Worm (Caenorhabditis elegans) whole organism, young adult: ENCODE results near the gene C47D12.2.

Experiments
- B0035.1 ChIP-seq: sonication (generic microtip); optimal IDR thresholded peaks from 2 replicates; lab custom pipeline; 2016; ENCODE audit warnings: missing genetic modification characterization, mild to moderate bottlenecking, missing compliant biosample characterization, missing genotype, missing genetic modification reagents
- B0261.1 ChIP-seq: sonication (generic microtip); optimal IDR thresholded peaks from 2 replicates; lab custom pipeline; 2016; ENCODE audit warnings: mild to moderate bottlenecking, missing genetic modification characterization, moderate library complexity, missing compliant biosample characterization
- C06A6.2 ChIP-seq: fragments of 200-800 bp; sonication (Bioruptor generic); conservative IDR thresholded peaks from 2 replicates; pipeline ENCODE4 v1.3.6; 2022; ENCODE audit warnings: missing genetic modification characterization, missing compliant biosample characterization
- D2030.7 ChIP-seq: fragments of 200-800 bp; sonication (Bioruptor generic); IDR thresholded peaks from 2 replicates; pipeline ENCODE4 v1.3.6; 2022; ENCODE audit warnings: missing genetic modification reagents, missing genetic modification characterization, missing compliant biosample characterization
- F33H1.4 ChIP-seq: fragments of 200-800 bp; sonication (Bioruptor generic); IDR thresholded peaks from 2 replicates; pipeline ENCODE4 v1.3.6; 2022; ENCODE audit warnings: missing genetic modification reagents, missing genetic modification characterization, missing compliant biosample characterization
- F49E8.2 ChIP-seq: sonication (generic microtip); optimal IDR thresholded peaks from 3 replicates; lab custom pipeline; 2017; ENCODE audit warnings: missing genetic modification characterization, mild to moderate bottlenecking, missing compliant biosample characterization, antibody characterized with exemption, moderate library complexity; ENCODE audit not compliant: insufficient read depth
- F57C9.4 ChIP-seq: sonication (generic microtip); optimal IDR thresholded peaks from 2 replicates; lab custom pipeline; 2017; ENCODE audit warnings: mild to moderate bottlenecking, missing genetic modification characterization, missing compliant biosample characterization
- attf-3 ChIP-seq: fragments of 200-800 bp; sonication (Bioruptor generic); conservative IDR thresholded peaks from 2 replicates; pipeline ENCODE4 v1.3.6; 2022; ENCODE audit warnings: missing genetic modification reagents, missing genetic modification characterization, missing compliant biosample characterization
- cebp-1 ChIP-seq, 2 experiments: fragments of 200-800 bp in 1 of 2; sonication (Bioruptor generic) in 1 of 2; sonication (generic microtip) in 1 of 2; IDR thresholded peaks in 1 of 2; optimal IDR thresholded peaks in 1 of 2; 2 replicates each; pipeline versions ENCODE4 v1.3.6 to Lab custom; 2017 to 2022; ENCODE audit warnings: missing compliant biosample characterization in 2 of 2, missing genetic modification characterization in 2 of 2, mild to moderate bottlenecking in 1 of 2, missing genetic modification reagents in 1 of 2, moderate library complexity in 1 of 2
- ceh-100 ChIP-seq: fragments of 200-800 bp; sonication (Bioruptor generic); IDR thresholded peaks from 2 replicates; pipeline ENCODE4 v1.3.6; 2022; ENCODE audit warnings: missing genetic modification reagents, missing genetic modification characterization, missing compliant biosample characterization
- ceh-58 ChIP-seq: fragments of 200-800 bp; sonication (Bioruptor generic); IDR thresholded peaks from 2 replicates; pipeline ENCODE4 v1.3.6; 2022; ENCODE audit warnings: missing genetic modification characterization, missing compliant biosample characterization
- chd-7 ChIP-seq: sonication (generic microtip); optimal IDR thresholded peaks from 2 replicates; lab custom pipeline; 2016; ENCODE audit warnings: mild to moderate bottlenecking, missing genetic modification characterization, moderate library complexity, missing compliant biosample characterization
- dox-1 ChIP-seq: fragments of 200-800 bp; sonication (Bioruptor generic); IDR thresholded peaks from 2 replicates; pipeline ENCODE4 v1.3.6; 2022; ENCODE audit warnings: missing genetic modification reagents, missing genetic modification characterization, missing compliant biosample characterization
- dpff-1 ChIP-seq: sonication (generic microtip); optimal IDR thresholded peaks from 2 replicates; lab custom pipeline; 2017; ENCODE audit warnings: mild to moderate bottlenecking, missing genetic modification characterization, missing compliant biosample characterization
- efl-1 ChIP-seq: fragments of 150-350 bp; optimal IDR thresholded peaks from 2 replicates; lab custom pipeline; 2014; ENCODE audit warnings: missing biosample characterization, missing genetic modification reagents, missing genetic modification characterization
- hlh-12 ChIP-seq: sonication (generic microtip); optimal IDR thresholded peaks from 2 replicates; lab custom pipeline; 2016; ENCODE audit warnings: missing genetic modification characterization, missing compliant biosample characterization
- hmg-1.2 ChIP-seq: fragments of 200-800 bp; sonication (Bioruptor generic); IDR thresholded peaks from 2 replicates; pipeline ENCODE4 v1.3.6; 2022; ENCODE audit warnings: missing genetic modification reagents, missing genetic modification characterization, missing compliant biosample characterization
- hmg-20 ChIP-seq: fragments of 200-800 bp; sonication (Bioruptor generic); IDR thresholded peaks from 2 replicates; pipeline ENCODE4 v1.3.6; 2022; ENCODE audit warnings: missing genetic modification reagents, missing genetic modification characterization, missing compliant biosample characterization
- lag-1 ChIP-seq: fragments of 200-800 bp; sonication (Bioruptor generic); IDR thresholded peaks from 2 replicates; pipeline ENCODE4 v1.3.6; 2022; ENCODE audit warnings: missing genetic modification reagents, missing genetic modification characterization, missing compliant biosample characterization
- lin-35 ChIP-seq, 3 experiments: fragments of 150-350 bp in 2 of 3; sonication (generic microtip) in 1 of 3; optimal IDR thresholded peaks; 2 replicates each; lab custom pipeline; 2014 to 2018; ENCODE audit warnings: missing biosample characterization in 3 of 3, missing genetic modification characterization in 3 of 3, missing genetic modification reagents in 3 of 3
- lsl-1 ChIP-seq: fragments of 200-800 bp; sonication (Bioruptor generic); optimal IDR thresholded peaks from 2 replicates; lab custom pipeline; 2018; ENCODE audit warnings: mild to moderate bottlenecking, missing genetic modification characterization, moderate library complexity, missing compliant biosample characterization
- madf-10 ChIP-seq: sonication (generic microtip); optimal IDR thresholded peaks from 2 replicates; lab custom pipeline; 2016; ENCODE audit warnings: mild to moderate bottlenecking, missing genetic modification characterization, missing compliant biosample characterization
- madf-6 ChIP-seq: fragments of 200-800 bp; sonication (Bioruptor generic); IDR thresholded peaks from 2 replicates; pipeline ENCODE4 v1.3.6; 2022; ENCODE audit warnings: missing genetic modification reagents, missing genetic modification characterization, missing compliant biosample characterization
- madf-8 ChIP-seq: fragments of 200-800 bp; sonication (Bioruptor generic); conservative IDR thresholded peaks from 2 replicates; pipeline ENCODE4 v1.3.6; 2022; ENCODE audit warnings: missing genetic modification reagents, missing genetic modification characterization, missing compliant biosample characterization
- mcd-1 ChIP-seq: fragments of 200-800 bp; sonication (Bioruptor generic); IDR thresholded peaks from 2 replicates; pipeline ENCODE4 v1.3.6; 2022; ENCODE audit warnings: missing genetic modification reagents, missing genetic modification characterization, missing compliant biosample characterization
- mel-28 ChIP-seq: sonication (generic microtip); optimal IDR thresholded peaks from 2 replicates; lab custom pipeline; 2016; ENCODE audit warnings: borderline replicate concordance, mild to moderate bottlenecking, missing genetic modification characterization, missing compliant biosample characterization
- nhr-27 ChIP-seq: fragments of 200-800 bp; sonication (Bioruptor generic); optimal IDR thresholded peaks from 2 replicates; lab custom pipeline; 2018; ENCODE audit warnings: mild to moderate bottlenecking, missing genetic modification characterization, moderate library complexity, missing compliant biosample characterization
- nhr-80 ChIP-seq: sonication (generic microtip); optimal IDR thresholded peaks from 2 replicates; lab custom pipeline; 2016; ENCODE audit warnings: missing genetic modification characterization, missing compliant biosample characterization
- pbrm-1 ChIP-seq: fragments of 200-800 bp; sonication (Bioruptor generic); IDR thresholded peaks from 2 replicates; pipeline ENCODE4 v1.3.6; 2022; ENCODE audit warnings: missing genetic modification reagents, missing genetic modification characterization, missing compliant biosample characterization
- pha-4 ChIP-seq: fragments of 150-350 bp; sonication (generic microtip); optimal IDR thresholded peaks from 2 replicates; lab custom pipeline; 2014; ENCODE audit warnings: missing biosample characterization, missing genetic modification reagents, missing genetic modification characterization
- sea-2 ChIP-seq: fragments of 200-800 bp; sonication (Bioruptor generic); IDR thresholded peaks from 2 replicates; pipeline ENCODE4 v1.3.6; 2022; ENCODE audit warnings: missing genetic modification characterization, missing compliant biosample characterization
- snpc-1.1 ChIP-seq: sonication (generic microtip); optimal IDR thresholded peaks from 2 replicates; lab custom pipeline; 2017; ENCODE audit warnings: missing genetic modification characterization, mild to moderate bottlenecking, missing compliant biosample characterization, antibody characterized with exemption, moderate library complexity, missing genotype, missing genetic modification reagents; ENCODE audit not compliant: insufficient read depth
- snpc-3.4 ChIP-seq: sonication (generic microtip); optimal IDR thresholded peaks from 2 replicates; lab custom pipeline; 2017; ENCODE audit warnings: missing genetic modification characterization, mild to moderate bottlenecking, missing compliant biosample characterization, antibody characterized with exemption, moderate library complexity, missing genotype, missing genetic modification reagents
- snpc-4 ChIP-seq, 5 experiments: fragments of 150-350 bp in 1 of 5; sonication (generic microtip) in 4 of 5; optimal IDR thresholded peaks; 2 replicates each; lab custom pipeline; 2014 to 2018; ENCODE audit warnings: missing genetic modification characterization in 5 of 5, missing biosample characterization in 3 of 5, antibody characterized with exemption in 2 of 5, mild to moderate bottlenecking in 2 of 5, missing compliant biosample characterization in 2 of 5, missing genotype in 2 of 5, moderate library complexity in 2 of 5, missing genetic modification reagents in 1 of 5
- somi-1 ChIP-seq: fragments of 200-800 bp; sonication (Bioruptor generic); optimal IDR thresholded peaks from 2 replicates; lab custom pipeline; 2018; ENCODE audit warnings: mild to moderate bottlenecking, missing genetic modification characterization, missing compliant biosample characterization
- sptf-2 ChIP-seq: fragments of 200-800 bp; sonication (Bioruptor generic); optimal IDR thresholded peaks from 2 replicates; lab custom pipeline; 2018; ENCODE audit warnings: mild to moderate bottlenecking, missing genetic modification characterization, missing compliant biosample characterization
- zfh-2 ChIP-seq: fragments of 200-800 bp; sonication (Bioruptor generic); conservative IDR thresholded peaks from 2 replicates; pipeline ENCODE4 v1.3.6; 2022; ENCODE audit warnings: missing genetic modification reagents, missing genetic modification characterization, missing compliant biosample characterization
- ztf-22 ChIP-seq: fragments of 200-800 bp; sonication (Bioruptor generic); optimal IDR thresholded peaks from 2 replicates; lab custom pipeline; 2018; ENCODE audit warnings: mild to moderate bottlenecking, missing genetic modification characterization, moderate library complexity, missing compliant biosample characterization
- ztf-25 ChIP-seq: fragments of 200-800 bp; sonication (Bioruptor generic); IDR thresholded peaks from 2 replicates; pipeline ENCODE4 v1.3.6; 2022; ENCODE audit warnings: missing genetic modification reagents, missing genetic modification characterization, missing compliant biosample characterization

C47D12.2 gene

ce11 chrII:11713569-11713968 is 37.5 kb downstream of the C47D12.2 start, which contains the start of gene F13D12.10:
Gene F13D12.10, plus strand, starts transcription at chrII:11713799.
- TF ChIP-seq attf-3 (GFP tag; lab: Robert Waterston, UW) (no peak), F49E8.2 (tag; lab: Kevin White, UChicago) (no peak), somi-1 (GFP tag; lab: Kevin White, UChicago) (peak; percentile 47), chd-7 (tag; lab: Kevin White, UChicago) (no peak), ceh-58 (GFP tag; lab: Robert Waterston, UW) (no peak), lag-1 (no peak), hmg-20 (GFP tag; lab: Robert Waterston, UW) (no peak), cebp-1 (GFP tag; IDR thresholded peaks at IDR 0.05; lab: Robert Waterston, UW) (no peak), cebp-1 (tag; optimal IDR thresholded peaks at IDR 0.05; lab: Kevin White, UChicago) (peak; percentile 6), sptf-2 (no peak), zfh-2 (GFP tag; lab: Robert Waterston, UW) (peak; percentile 75), dpff-1 (tag; lab: Kevin White, UChicago) (no peak)

DNA sequence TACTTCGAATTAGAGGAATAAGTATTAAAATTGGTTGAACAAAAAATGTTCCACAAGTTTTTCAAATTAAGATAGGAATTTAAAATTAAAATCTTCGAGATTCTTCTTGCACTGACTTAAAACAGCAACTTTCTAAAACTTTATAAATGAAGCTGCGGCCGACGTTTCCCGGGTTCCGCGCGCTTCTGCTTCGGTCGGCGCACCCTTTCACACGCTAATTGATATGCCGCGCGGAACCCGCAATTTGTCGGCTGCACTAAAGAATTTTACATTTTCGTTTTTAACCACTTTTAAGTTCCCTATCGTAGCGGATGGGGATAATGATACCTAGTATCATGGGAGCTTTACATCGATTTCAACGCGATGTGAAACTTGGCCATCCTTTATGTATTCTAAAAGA is 38.6 kb downstream of the C47D12.2 start:
- no peak for TF ChIP-seq lin-35 (GFP tag; optimal IDR thresholded peaks at IDR 0.05; lab: Kevin White, UChicago)
- TF ChIP-seq efl-1 (GFP tag; lab: Kevin White, UChicago): no peak
- no peak for TF ChIP-seq madf-8
- TF ChIP-seq nhr-27 (tag; lab: Kevin White, UChicago): no peak
- no peak for TF ChIP-seq madf-10 (tag; lab: Kevin White, UChicago)
- TF ChIP-seq snpc-3.4 (tag; lab: Kevin White, UChicago): peak; percentile 33
- peak; percentile 6; the same call in 1 of the 2 replicates for TF ChIP-seq madf-6
- TF ChIP-seq ceh-100: no peak
- peak; percentile 56 for TF ChIP-seq hmg-1.2 (GFP tag; lab: Robert Waterston, UW)
- no peak for TF ChIP-seq zfh-2 (GFP tag; lab: Robert Waterston, UW)
- no peak for TF ChIP-seq dox-1 (GFP tag; lab: Robert Waterston, UW)
- TF ChIP-seq F33H1.4 (GFP tag; lab: Robert Waterston, UW): no peak
- no peak for TF ChIP-seq mel-28 (tag; lab: Kevin White, UChicago)
- no peak for TF ChIP-seq sea-2 (GFP tag; lab: Robert Waterston, UW)
- TF ChIP-seq B0035.1 (tag; lab: Kevin White, UChicago): no peak
- TF ChIP-seq snpc-4 (GFP tag; optimal IDR thresholded peaks at IDR 0.05; lab: Kevin White, UChicago): peak; percentile 79
- peak; percentile 57 to 96 (median 88) for TF ChIP-seq snpc-4 (tag; optimal IDR thresholded peaks at IDR 0.05; lab: Kevin White, UChicago)
- peak; percentile 84 for TF ChIP-seq snpc-1.1 (tag; lab: Kevin White, UChicago)
- no peak for TF ChIP-seq lsl-1

ce11 chrII:11719533-11719932 is 43.4 kb downstream of the C47D12.2 start:
- TF ChIP-seq F57C9.4 (tag; lab: Kevin White, UChicago) (no peak), dpff-1 (tag; lab: Kevin White, UChicago) (no peak), mcd-1 (GFP tag; lab: Robert Waterston, UW) (no peak), attf-3 (GFP tag; lab: Robert Waterston, UW) (peak; percentile 78), ztf-22 (GFP tag; lab: Kevin White, UChicago) (no peak)

DNA sequence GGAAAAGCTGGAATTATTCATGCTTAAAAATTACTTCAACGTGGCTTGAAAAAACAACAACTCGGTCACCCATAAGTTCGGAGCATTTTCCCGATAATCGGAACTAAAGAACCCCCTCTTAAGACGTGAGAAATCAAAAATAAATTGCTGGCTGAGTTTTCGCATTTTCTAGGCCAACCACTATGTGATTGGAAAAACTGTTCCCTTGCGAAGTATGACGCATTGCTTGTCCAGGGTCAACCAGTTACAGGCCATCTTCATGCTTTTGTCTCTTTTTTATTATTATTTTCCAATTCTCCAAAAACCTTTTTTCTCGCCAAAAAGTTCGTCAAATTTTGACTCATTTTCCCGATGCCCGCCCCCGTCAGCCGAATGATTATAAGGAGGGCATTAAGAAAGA is 44.0 kb downstream of the C47D12.2 start, which contains the start of gene F13D12.3:
TSS of gene F13D12.3 (plus strand) at position 301 of the 400 bp plus-strand sequence.
- TF ChIP-seq pbrm-1: no peak
- TF ChIP-seq D2030.7 (GFP tag; lab: Robert Waterston, UW): no peak
- no peak for TF ChIP-seq ztf-25
- TF ChIP-seq hmg-20 (GFP tag; lab: Robert Waterston, UW): no peak
- no peak for TF ChIP-seq C06A6.2 (GFP tag; lab: Robert Waterston, UW)
- no peak for TF ChIP-seq pha-4 (tag; lab: Kevin White, UChicago)
- TF ChIP-seq mel-28 (tag; lab: Kevin White, UChicago): no peak
- no peak for TF ChIP-seq efl-1 (GFP tag; lab: Kevin White, UChicago)
- TF ChIP-seq B0261.1: no peak
- no peak for TF ChIP-seq hlh-12
- no peak for TF ChIP-seq nhr-80
